Fruit fly (Drosophila melanogaster): ENCODE data around the gene CG2924.

Gene CG2924

DNA sequence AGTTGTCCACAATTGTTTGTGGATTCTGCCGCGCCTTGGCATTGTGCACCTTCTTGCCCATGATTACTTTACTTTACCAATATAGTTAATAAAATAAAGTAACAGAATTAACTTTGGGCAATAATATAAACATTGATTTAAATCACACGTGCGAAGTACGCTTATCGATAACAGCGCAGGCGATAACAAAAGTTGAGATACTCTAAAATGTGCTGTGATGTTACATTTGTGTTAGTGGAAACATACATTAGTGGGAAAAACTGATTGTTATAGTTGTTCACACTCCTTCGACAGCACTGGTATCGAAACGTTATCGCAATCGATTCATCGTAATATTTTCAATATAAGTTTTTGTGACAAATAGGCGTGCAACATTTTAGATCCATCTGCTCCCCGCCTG lies 28.7 kb downstream of the CG2924 start, which contains the start of gene kz (continued):
- TF ChIP-seq grn (GFP tag; optimal IDR thresholded peaks at IDR 0.05) (no peak), CG17186 (GFP tag; optimal IDR thresholded peaks at IDR 0.05) (peak; percentile 50), ci (GFP tag; IDR thresholded peaks at IDR 0.05) (0 out of 3 replicates have a peak, but pooled peaks have one; percentile 32), CG6791 (GFP tag; IDR thresholded peaks at IDR 0.05; ENCODE audit: partially characterized antibody) (peak; percentile 98), CG14710 (tag; optimal IDR thresholded peaks at IDR 0.05) (peak; percentile 67), zen2 (GFP tag; IDR thresholded peaks at IDR 0.05; ENCODE audit: partially characterized antibody) (peak; percentile 88), CG30431 (GFP tag; optimal IDR thresholded peaks at IDR 0.05) (no peak), Bgb (GFP tag; IDR thresholded peaks at IDR 0.05; ENCODE audit: partially characterized antibody) (peak; percentile 97), zen (tag; optimal IDR thresholded peaks at IDR 0.05) (peak; percentile 2), org-1 (GFP tag; optimal IDR thresholded peaks at IDR 0.05) (no peak), sima (GFP tag; optimal IDR thresholded peaks at IDR 0.05) (no peak), sug (tag; optimal IDR thresholded peaks at IDR 0.05) (no peak), Dll (GFP tag; IDR thresholded peaks at IDR 0.05; ENCODE audit: partially characterized antibody) (peak; percentile 77), CG12659 (GFP tag; optimal IDR thresholded peaks at IDR 0.05) (peak; percentile 64), Oli (tag; optimal IDR thresholded peaks at IDR 0.05) (no peak), BtbVII (GFP tag; optimal IDR thresholded peaks at IDR 0.05) (no peak), Med (GFP tag) (peak; percentile 77), unc-4 (GFP tag; IDR thresholded peaks at IDR 0.05; ENCODE audit: partially characterized antibody) (peak; percentile 75), CG9797 (GFP tag; optimal IDR thresholded peaks at IDR 0.05) (peak; percentile 45), CG17361 (GFP tag; IDR thresholded peaks at IDR 0.05) (no peak), B-H2 (GFP tag; optimal IDR thresholded peaks at IDR 0.05) (no peak), chn (GFP tag; optimal IDR thresholded peaks at IDR 0.05) (no peak), pros (GFP tag; optimal IDR thresholded peaks at IDR 0.05) (no peak), sens (GFP tag) (peak; percentile 64), ssp (GFP tag; IDR thresholded peaks at IDR 0.05) (peak; percentile 94), CG34422 (GFP tag; IDR thresholded peaks at IDR 0.05) (0 out of 3 replicates have a peak, but pooled peaks have one; percentile 17), MBD-R2 (GFP tag; IDR thresholded peaks at IDR 0.05) (peak; percentile 93), Ptx1 (GFP tag; IDR thresholded peaks at IDR 0.05) (no peak), CG7357 (GFP tag; IDR thresholded peaks at IDR 0.05) (peak; percentile 100), CG16863 (GFP tag; optimal IDR thresholded peaks at IDR 0.05) (no peak), CG13775 (GFP tag; optimal IDR thresholded peaks at IDR 0.05) (no peak), kni (GFP tag; optimal IDR thresholded peaks at IDR 0.05) (no peak), chinmo (GFP tag; IDR thresholded peaks at IDR 0.05; ENCODE audit: partially characterized antibody) (peak; percentile 97), Myb (GFP tag; optimal IDR thresholded peaks at IDR 0.05) (peak; percentile 34), Dref (GFP tag; IDR thresholded peaks at IDR 0.05) (peak; percentile 97), CG16813 (GFP tag; IDR thresholded peaks at IDR 0.05; ENCODE audit: partially characterized antibody) (peak; percentile 93), CG17802 (tag; optimal IDR thresholded peaks at IDR 0.05) (peak; percentile 91), cg (GFP tag; optimal IDR thresholded peaks at IDR 0.05) (peak; percentile 23), ken (GFP tag; IDR thresholded peaks at IDR 0.05) (no peak), HmgZ (tag; optimal IDR thresholded peaks at IDR 0.05) (peak; percentile 55), CG7987 (GFP tag; optimal IDR thresholded peaks at IDR 0.05) (no peak), ATbp (GFP tag; optimal IDR thresholded peaks at IDR 0.05) (no peak), CG14860 (GFP tag; IDR thresholded peaks at IDR 0.05; ENCODE audit: partially characterized antibody) (peak; percentile 98), CG2129 (GFP tag; IDR thresholded peaks at IDR 0.05; ENCODE audit: partially characterized antibody) (0 out of 2 replicates have a peak, but pooled peaks have one; percentile 21), phol (tag; optimal IDR thresholded peaks at IDR 0.05) (peak; percentile 34), crp (GFP tag; optimal IDR thresholded peaks at IDR 0.05) (peak in 1 of 2 experiments; percentile 25), mld (GFP tag; IDR thresholded peaks at IDR 0.05; ENCODE audit: partially characterized antibody) (peak; percentile 96), Doc3 (GFP tag; IDR thresholded peaks at IDR 0.05; ENCODE audit: partially characterized antibody) (peak; percentile 77), onecut (GFP tag; IDR thresholded peaks at IDR 0.05) (no peak)

Measured in whole organism, embryonic.